Fruit fly (Drosophila melanogaster): ENCODE measurements around the gene CG4440.

The CG4440 gene

DNA sequence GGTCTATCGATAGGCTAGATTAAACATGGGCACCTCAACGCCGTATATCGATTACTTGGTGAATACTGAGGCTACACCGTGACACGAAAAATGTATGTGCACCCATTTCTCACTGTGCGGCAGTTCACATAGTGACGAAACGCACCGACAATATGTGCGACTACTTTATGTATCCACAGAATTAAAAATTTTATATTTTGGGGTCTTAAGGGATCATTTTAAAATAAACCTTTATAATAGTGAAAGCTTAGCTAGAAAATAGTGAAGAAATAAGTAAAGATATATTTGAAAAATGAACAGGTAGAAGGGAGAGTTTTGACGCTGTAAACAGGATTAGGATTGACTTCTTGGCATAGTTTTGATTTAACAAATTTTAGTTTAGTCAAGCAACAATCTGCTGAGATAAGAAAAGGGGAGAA lies 614 bp upstream of the CG4440 start, which contains the start of gene mRpL4 (continued):
- TF ChIP-seq Six4 (GFP tag; optimal IDR thresholded peaks at IDR 0.05) (peak; percentile 47), Elba2 (GFP tag; optimal IDR thresholded peaks at IDR 0.05) (peak; percentile 32), corto (GFP tag; optimal IDR thresholded peaks at IDR 0.05) (no peak), hbn (GFP tag; IDR thresholded peaks at IDR 0.05; ENCODE audit: partially characterized antibody) (peak; percentile 99), pros (GFP tag; optimal IDR thresholded peaks at IDR 0.05) (no peak), CG13287 (GFP tag; IDR thresholded peaks at IDR 0.05; ENCODE audit: partially characterized antibody) (peak; percentile 99), Nf-YB (GFP tag; optimal IDR thresholded peaks at IDR 0.05) (peak; percentile 6), D19B (GFP tag; optimal IDR thresholded peaks at IDR 0.05) (peak; percentile 14), Ets65A (GFP tag) (no peak), CG3847 (GFP tag; IDR thresholded peaks at IDR 0.05) (peak; percentile 66), Adf1 (GFP tag; IDR thresholded peaks at IDR 0.05) (no peak), Scr (GFP tag; IDR thresholded peaks at IDR 0.05; ENCODE audit: partially characterized antibody) (peak; percentile 99), CG8478 (optimal IDR thresholded peaks at IDR 0.05) (no peak), yki (optimal IDR thresholded peaks at IDR 0.05) (no peak), CG7556 (GFP tag; optimal IDR thresholded peaks at IDR 0.05) (no peak), slou (GFP tag; optimal IDR thresholded peaks at IDR 0.05) (peak; percentile 60), CTCF (GFP tag; optimal IDR thresholded peaks at IDR 0.05) (peak; percentile 14), CG3281 (GFP tag; optimal IDR thresholded peaks at IDR 0.05) (no peak), nom (GFP tag; optimal IDR thresholded peaks at IDR 0.05) (no peak), CG15696 (tag; optimal IDR thresholded peaks at IDR 0.05) (peak; percentile 47), Hey (tag; optimal IDR thresholded peaks at IDR 0.05) (no peak), Dip3 (GFP tag; optimal IDR thresholded peaks at IDR 0.05) (peak; percentile 89), NC2β (GFP tag; optimal IDR thresholded peaks at IDR 0.05) (peak; percentile 60), CG14710 (tag; optimal IDR thresholded peaks at IDR 0.05) (peak; percentile 81), zf30C (GFP tag; optimal IDR thresholded peaks at IDR 0.05) (no peak), Rfx (GFP tag; IDR thresholded peaks at IDR 0.05) (peak; percentile 81; the same call in 1 of the 2 replicates), CG17361 (GFP tag; IDR thresholded peaks at IDR 0.05) (peak; percentile 69; the same call in 2 of the 3 replicates), tna (GFP tag; IDR thresholded peaks at IDR 0.05; ENCODE audit: partially characterized antibody) (peak; percentile 99), Vsx1 (GFP tag; optimal IDR thresholded peaks at IDR 0.05) (no peak), cg (GFP tag; optimal IDR thresholded peaks at IDR 0.05) (no peak), Doc2 (GFP tag; IDR thresholded peaks at IDR 0.05) (no peak), scrt (GFP tag; optimal IDR thresholded peaks at IDR 0.05) (no peak), eve (GFP tag; optimal IDR thresholded peaks at IDR 0.05) (peak in 1 of 2 experiments; percentile 61), emc (GFP tag; optimal IDR thresholded peaks at IDR 0.05) (no peak), Deaf1 (tag; optimal IDR thresholded peaks at IDR 0.05) (no peak), Fer3 (tag; optimal IDR thresholded peaks at IDR 0.05) (peak; percentile 54), CG11456 (GFP tag; IDR thresholded peaks at IDR 0.05) (no peak; the same call in 2 of the 3 replicates), CG18599 (GFP tag; optimal IDR thresholded peaks at IDR 0.05) (no peak), crol (GFP tag; IDR thresholded peaks at IDR 0.05) (no peak), shn (GFP tag; optimal IDR thresholded peaks at IDR 0.05) (peak; percentile 76), stwl (tag; optimal IDR thresholded peaks at IDR 0.05) (peak; percentile 82), CG1233 (GFP tag; optimal IDR thresholded peaks at IDR 0.05) (peak; percentile 44), Rx (GFP tag; IDR thresholded peaks at IDR 0.05) (peak; percentile 66), hth (optimal IDR thresholded peaks at IDR 0.05) (no peak), stc (GFP tag; IDR thresholded peaks at IDR 0.05) (peak; percentile 22; the same call in 1 of the 2 replicates), mirr (GFP tag; optimal IDR thresholded peaks at IDR 0.05) (no peak), ham (GFP tag; IDR thresholded peaks at IDR 0.05) (no peak), CG15479 (GFP tag; optimal IDR thresholded peaks at IDR 0.05) (no peak), ranshi (GFP tag; IDR thresholded peaks at IDR 0.05) (peak; percentile 74; the same call in 1 of the 2 replicates), sc (optimal IDR thresholded peaks at IDR 0.05) (no peak), sc (GFP tag; optimal IDR thresholded peaks at IDR 0.05) (peak; percentile 13), vvl (GFP tag; IDR thresholded peaks at IDR 0.05) (peak; percentile 69), CG3995 (GFP tag; optimal IDR thresholded peaks at IDR 0.05) (peak; percentile 87)
